Worm (Caenorhabditis elegans) whole organism, L4 larva: Measurements from ENCODE around the gene R10E8.8.

ENCODE experiments used
- F26F4.8 ChIP-seq: fragments of 200-800 bp; sonication (Bioruptor generic); conservative IDR thresholded peaks from 2 replicates; pipeline ENCODE4 v1.3.6; 2022; ENCODE audit warnings: missing genetic modification characterization, missing compliant biosample characterization
- ZK546.5 ChIP-seq, 2 experiments: sonication (generic microtip); optimal IDR thresholded peaks; 2 replicates each; lab custom pipeline; 2017; ENCODE audit warnings: missing biosample characterization in 2 of 2, missing genetic modification characterization in 2 of 2
- lin-15B ChIP-seq: fragments of 150-350 bp; sonication (generic microtip); optimal IDR thresholded peaks from 3 replicates; lab custom pipeline; 2014; ENCODE audit warnings: missing biosample characterization, missing genetic modification characterization
- nhr-25 ChIP-seq: sonication (generic microtip); optimal IDR thresholded peaks from 2 replicates; lab custom pipeline; 2017; ENCODE audit warnings: missing genetic modification characterization, mild to moderate bottlenecking, missing compliant biosample characterization, antibody characterized with exemption, moderate library complexity, borderline replicate concordance; ENCODE audit not compliant: insufficient read depth
- nhr-6 ChIP-seq: fragments of 150-350 bp; optimal IDR thresholded peaks from 2 replicates; lab custom pipeline; 2014; ENCODE audit warnings: missing biosample characterization, missing genetic modification characterization
- nhr-77 ChIP-seq: fragments of 150-350 bp; optimal IDR thresholded peaks from 2 replicates; lab custom pipeline; 2014; ENCODE audit warnings: missing biosample characterization, missing genetic modification characterization

- TF ChIP-seq lin-15B (no peak), nhr-6 (tag; lab: Kevin White, UChicago) (no peak), F26F4.8 (GFP tag; lab: Robert Waterston, UW) (no peak), nhr-25 (tag; lab: Kevin White, UChicago) (no peak), ZK546.5 (tag; optimal IDR thresholded peaks at IDR 0.05; lab: Kevin White, UChicago) (no peak), nhr-77 (tag; lab: Kevin White, UChicago) (no peak)
Measured at ce11 chrV:18252239-18252638, 10.8 kb upstream of the R10E8.8 start, which contains the start of gene R10E8.1.
